Worm (Caenorhabditis elegans) whole organism, L4/young adult: ENCODE measurements around the gene mvk-1.

Experiments
- dao-5 ChIP-seq: sonication (generic microtip); optimal IDR thresholded peaks from 2 replicates; lab custom pipeline; 2016; ENCODE audit warnings: missing genotype, missing genetic modification characterization, moderate library complexity, missing compliant biosample characterization
- him-1 ChIP-seq: sonication (generic microtip); optimal IDR thresholded peaks from 2 replicates; lab custom pipeline; 2016; ENCODE audit warnings: missing genotype, missing genetic modification reagents, missing genetic modification characterization, missing compliant biosample characterization

- TF ChIP-seq him-1 (tag; lab: Kevin White, UChicago): no peak
- TF ChIP-seq dao-5 (tag; lab: Kevin White, UChicago): no peak
These were observed 25.9 kb downstream of the mvk-1 start for ce11 chrIII:6110187-6110586.
